Fruit fly (Drosophila melanogaster) whole organism, prepupa: ENCODE data around the gene Vps52.

Experiments used
- CG34406 ChIP-seq: fragments of 200-800 bp; sonication (Bioruptor generic); optimal IDR thresholded peaks from 3 replicates; lab custom pipeline; 2016; ENCODE audit warnings: missing biosample characterization, missing genetic modification characterization
- Gug ChIP-seq: fragments of 200-800 bp; sonication (Bioruptor generic); IDR thresholded peaks from 2 replicates; pipeline ENCODE4 v1.3.6; 2022; ENCODE audit warnings: missing biosample characterization, missing genetic modification characterization

dm6 chr2L:5527861-5528260 lies 4.2 kb upstream of the Vps52 start, which contains the start of gene CG31915:
- TF ChIP-seq CG34406 (GFP tag; lab: Kevin White, UChicago) (no peak), Gug (GFP tag; lab: Robert Waterston, UW) (no peak)
